Fruit fly (Drosophila melanogaster) whole organism, embryonic: Measurements from ENCODE around the gene CG3704.

Experiments used
- CG10431 ChIP-seq: fragments of 200-800 bp; sonication (Bioruptor generic); optimal IDR thresholded peaks from 3 replicates; lab custom pipeline; 2018; ENCODE audit warnings: missing biosample characterization, mild to moderate bottlenecking, missing genetic modification characterization
- CG15011 ChIP-seq: fragments of 200-800 bp; sonication (Bioruptor generic); optimal IDR thresholded peaks from 3 replicates; lab custom pipeline; 2018; ENCODE audit warnings: missing biosample characterization, mild to moderate bottlenecking, missing genetic modification characterization
- CG17912 ChIP-seq: fragments of 200-800 bp; sonication (Bioruptor generic); optimal IDR thresholded peaks from 2 replicates; lab custom pipeline; 2018; ENCODE audit warnings: missing biosample characterization, mild to moderate bottlenecking, missing genetic modification characterization
- CG18476 ChIP-seq: fragments of 200-800 bp; sonication (Bioruptor generic); optimal IDR thresholded peaks from 2 replicates; lab custom pipeline; 2016; ENCODE audit warnings: missing biosample characterization, mild to moderate bottlenecking, missing genetic modification characterization
- CG6689 ChIP-seq: fragments of 200-800 bp; sonication (Bioruptor generic); IDR thresholded peaks from 2 replicates; pipeline ENCODE4 v1.3.6; 2022; ENCODE audit warnings: missing biosample characterization, missing genetic modification characterization
- CG7987 ChIP-seq: fragments of 200-800 bp; sonication (Bioruptor generic); optimal IDR thresholded peaks from 2 replicates; lab custom pipeline; 2018; ENCODE audit warnings: missing biosample characterization, mild to moderate bottlenecking, missing genetic modification characterization, moderate library complexity
- CrebB ChIP-seq: fragments of 200-800 bp; sonication (Bioruptor generic); optimal IDR thresholded peaks from 3 replicates; lab custom pipeline; 2018; ENCODE audit warnings: missing biosample characterization, mild to moderate bottlenecking, missing genetic modification characterization
- Hey ChIP-seq: fragments of 200-800 bp; sonication (Bioruptor generic); optimal IDR thresholded peaks from 3 replicates; lab custom pipeline; 2018; ENCODE audit warnings: missing biosample characterization, mild to moderate bottlenecking, missing genetic modification characterization
- ab ChIP-seq: fragments of 200-800 bp; sonication (Bioruptor generic); optimal IDR thresholded peaks from 2 replicates; lab custom pipeline; 2016; ENCODE audit warnings: missing biosample characterization, missing genetic modification characterization
- org-1 ChIP-seq: fragments of 200-800 bp; sonication (Bioruptor generic); optimal IDR thresholded peaks from 2 replicates; lab custom pipeline; 2017; ENCODE audit warnings: missing biosample characterization, missing genetic modification characterization

DNA sequence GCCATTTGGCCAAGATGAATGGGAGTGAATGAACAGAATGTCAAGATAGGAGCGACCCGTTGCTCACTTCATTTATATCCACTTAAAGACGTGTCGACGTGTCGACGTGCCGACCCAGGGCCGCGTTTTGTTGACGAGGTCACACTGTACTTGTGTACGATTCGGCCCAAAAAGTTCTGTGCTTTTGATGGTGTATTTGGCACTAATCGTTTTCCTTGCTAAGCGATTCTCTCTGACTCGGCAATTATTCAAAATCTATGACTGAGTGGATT, 7.6 kb upstream of the CG3704 start:
- TF ChIP-seq CG17912 (GFP tag; lab: Kevin White, UChicago): no peak
- no peak for TF ChIP-seq Hey (tag; lab: Kevin White, UChicago)
- TF ChIP-seq CG6689 (GFP tag; lab: Robert Waterston, UW): no peak
- no peak for TF ChIP-seq CG10431 (GFP tag; lab: Kevin White, UChicago)
- no peak for TF ChIP-seq CrebB (tag; lab: Kevin White, UChicago)
- TF ChIP-seq CG15011: no peak
- no peak for TF ChIP-seq org-1 (GFP tag; lab: Kevin White, UChicago)
- no peak for TF ChIP-seq CG7987
- no peak for TF ChIP-seq CG18476
- TF ChIP-seq ab (GFP tag; lab: Kevin White, UChicago): no peak
